Worm (Caenorhabditis elegans) whole organism, late embryonic: Measurements from ENCODE around the gene chil-6.

Experiments
- C38D4.7 ChIP-seq: fragments of 200-800 bp; sonication (Bioruptor generic); optimal IDR thresholded peaks from 2 replicates; lab custom pipeline; 2018; ENCODE audit warnings: mild to moderate bottlenecking, missing genetic modification characterization, moderate library complexity, missing compliant biosample characterization
- K02D7.2 ChIP-seq: sonication (generic microtip); optimal IDR thresholded peaks from 2 replicates; lab custom pipeline; 2017; ENCODE audit warnings: mild to moderate bottlenecking, missing genetic modification characterization, missing compliant biosample characterization
- Y22D7AL.16 ChIP-seq: sonication (generic microtip); optimal IDR thresholded peaks from 2 replicates; lab custom pipeline; 2016; ENCODE audit warnings: missing genetic modification characterization, missing compliant biosample characterization
- ceh-14 ChIP-seq: sonication (generic microtip); optimal IDR thresholded peaks from 2 replicates; lab custom pipeline; 2016; ENCODE audit warnings: missing genotype, missing genetic modification characterization, missing compliant biosample characterization
- ceh-18 ChIP-seq: sonication (generic microtip); optimal IDR thresholded peaks from 2 replicates; lab custom pipeline; 2016; ENCODE audit warnings: missing genetic modification characterization, missing compliant biosample characterization
- ceh-2 ChIP-seq: sonication (generic microtip); optimal IDR thresholded peaks from 2 replicates; lab custom pipeline; 2016; ENCODE audit warnings: missing genotype, missing genetic modification characterization, missing compliant biosample characterization
- ceh-22 ChIP-seq: sonication (generic microtip); optimal IDR thresholded peaks from 2 replicates; lab custom pipeline; 2017; ENCODE audit warnings: missing biosample characterization, missing genetic modification characterization
- ceh-24 ChIP-seq: sonication (generic microtip); optimal IDR thresholded peaks from 2 replicates; lab custom pipeline; 2016; ENCODE audit warnings: mild to moderate bottlenecking, missing genetic modification characterization, missing compliant biosample characterization
- ceh-30 ChIP-seq: fragments of 150-350 bp; optimal IDR thresholded peaks from 2 replicates; lab custom pipeline; 2014; ENCODE audit warnings: missing biosample characterization, missing genetic modification characterization
- ceh-31 ChIP-seq: sonication (generic microtip); optimal IDR thresholded peaks from 2 replicates; lab custom pipeline; 2016; ENCODE audit warnings: missing genetic modification characterization, missing compliant biosample characterization
- ceh-34 ChIP-seq: sonication (generic microtip); optimal IDR thresholded peaks from 2 replicates; lab custom pipeline; 2016; ENCODE audit warnings: mild to moderate bottlenecking, missing genetic modification characterization, missing compliant biosample characterization
- ceh-48 ChIP-seq: sonication (generic microtip); optimal IDR thresholded peaks from 2 replicates; lab custom pipeline; 2016; ENCODE audit warnings: missing genetic modification characterization, inconsistent platforms, missing compliant biosample characterization
- ceh-6 ChIP-seq: fragments of 200-800 bp; sonication (Bioruptor generic); optimal IDR thresholded peaks from 2 replicates; lab custom pipeline; 2018; ENCODE audit warnings: mild to moderate bottlenecking, missing genetic modification characterization, missing compliant biosample characterization
- ceh-9 ChIP-seq: sonication (generic microtip); optimal IDR thresholded peaks from 2 replicates; lab custom pipeline; 2016; ENCODE audit warnings: mild to moderate bottlenecking, missing genetic modification characterization, inconsistent platforms, missing compliant biosample characterization
- dmd-4 ChIP-seq: sonication (generic microtip); optimal IDR thresholded peaks from 2 replicates; lab custom pipeline; 2016; ENCODE audit warnings: borderline replicate concordance, missing genetic modification characterization, missing compliant biosample characterization
- elt-2 ChIP-seq: sonication (generic microtip); optimal IDR thresholded peaks from 2 replicates; lab custom pipeline; 2016; ENCODE audit warnings: missing genetic modification reagents, missing genetic modification characterization, missing compliant biosample characterization
- elt-4 ChIP-seq: sonication (generic microtip); optimal IDR thresholded peaks from 2 replicates; lab custom pipeline; 2016; ENCODE audit warnings: missing genetic modification characterization, missing compliant biosample characterization
- ets-4 ChIP-seq: sonication (generic microtip); optimal IDR thresholded peaks from 2 replicates; lab custom pipeline; 2016; ENCODE audit warnings: missing genetic modification characterization, missing compliant biosample characterization
- eyg-1 ChIP-seq: sonication (generic microtip); optimal IDR thresholded peaks from 2 replicates; lab custom pipeline; 2016; ENCODE audit warnings: missing genotype, missing genetic modification characterization, missing compliant biosample characterization
- fax-1 ChIP-seq: sonication (generic microtip); optimal IDR thresholded peaks from 2 replicates; lab custom pipeline; 2016; ENCODE audit warnings: missing genotype, missing genetic modification characterization, missing compliant biosample characterization
- fkh-10 ChIP-seq: fragments of 150-350 bp; optimal IDR thresholded peaks from 2 replicates; lab custom pipeline; 2014; ENCODE audit warnings: missing biosample characterization, missing genetic modification reagents, missing genetic modification characterization
- fkh-6 ChIP-seq: sonication (generic microtip); optimal IDR thresholded peaks from 2 replicates; lab custom pipeline; 2016; ENCODE audit warnings: missing genetic modification characterization, missing compliant biosample characterization
- hlh-15 ChIP-seq: sonication (generic microtip); optimal IDR thresholded peaks from 2 replicates; lab custom pipeline; 2016; ENCODE audit warnings: missing genetic modification characterization, missing compliant biosample characterization
- hlh-8 ChIP-seq: sonication (generic microtip); optimal IDR thresholded peaks from 2 replicates; lab custom pipeline; 2016; ENCODE audit warnings: missing genotype, missing genetic modification characterization, missing compliant biosample characterization
- lin-11 ChIP-seq: fragments of 200-800 bp; sonication (Bioruptor generic); optimal IDR thresholded peaks from 2 replicates; lab custom pipeline; 2018; ENCODE audit warnings: mild to moderate bottlenecking, missing genetic modification characterization, missing compliant biosample characterization
- madf-2 ChIP-seq: sonication (generic microtip); optimal IDR thresholded peaks from 2 replicates; lab custom pipeline; 2017; ENCODE audit warnings: missing genetic modification characterization, missing compliant biosample characterization
- nhr-11 ChIP-seq: fragments of 150-350 bp; optimal IDR thresholded peaks from 2 replicates; lab custom pipeline; 2014; ENCODE audit warnings: missing biosample characterization, missing genetic modification characterization
- nhr-232 ChIP-seq: sonication (generic microtip); optimal IDR thresholded peaks from 2 replicates; lab custom pipeline; 2016; ENCODE audit warnings: missing genetic modification characterization, missing compliant biosample characterization
- odd-2 ChIP-seq: sonication (generic microtip); optimal IDR thresholded peaks from 2 replicates; lab custom pipeline; 2017; ENCODE audit warnings: antibody characterized with exemption, mild to moderate bottlenecking, missing genetic modification characterization, missing compliant biosample characterization
- pat-9 ChIP-seq: fragments of 200-800 bp; sonication (Bioruptor generic); optimal IDR thresholded peaks from 2 replicates; lab custom pipeline; 2018; ENCODE audit warnings: mild to moderate bottlenecking, missing genetic modification characterization, moderate library complexity, missing compliant biosample characterization
- pax-1 ChIP-seq: fragments of 150-350 bp; optimal IDR thresholded peaks from 2 replicates; lab custom pipeline; 2014; ENCODE audit warnings: missing biosample characterization, missing genetic modification characterization
- pha-2 ChIP-seq: sonication (generic microtip); optimal IDR thresholded peaks from 2 replicates; lab custom pipeline; 2017; ENCODE audit warnings: mild to moderate bottlenecking, missing genetic modification characterization, missing compliant biosample characterization
- pqm-1 ChIP-seq: sonication (generic microtip); optimal IDR thresholded peaks from 2 replicates; lab custom pipeline; 2016; ENCODE audit warnings: missing genetic modification characterization, missing compliant biosample characterization
- ref-2 ChIP-seq: sonication (generic microtip); optimal IDR thresholded peaks from 2 replicates; lab custom pipeline; 2016; ENCODE audit warnings: missing genetic modification characterization, missing compliant biosample characterization
- rnt-1 ChIP-seq: sonication (generic microtip); optimal IDR thresholded peaks from 2 replicates; lab custom pipeline; 2016; ENCODE audit warnings: missing genetic modification characterization, missing compliant biosample characterization
- sdc-2 ChIP-seq: sonication (generic microtip); optimal IDR thresholded peaks from 2 replicates; lab custom pipeline; 2016; ENCODE audit warnings: missing genotype, missing genetic modification characterization, missing compliant biosample characterization
- syd-9 ChIP-seq: sonication (generic microtip); optimal IDR thresholded peaks from 2 replicates; lab custom pipeline; 2016; ENCODE audit warnings: mild to moderate bottlenecking, missing genetic modification characterization, moderate library complexity, missing compliant biosample characterization
- tbx-2 ChIP-seq: sonication (generic microtip); optimal IDR thresholded peaks from 2 replicates; lab custom pipeline; 2016; ENCODE audit warnings: missing genetic modification characterization, missing compliant biosample characterization
- ttx-3 ChIP-seq: sonication (generic microtip); optimal IDR thresholded peaks from 2 replicates; lab custom pipeline; 2016; ENCODE audit warnings: missing genetic modification reagents, missing genetic modification characterization, missing compliant biosample characterization
- unc-42 ChIP-seq: sonication (generic microtip); optimal IDR thresholded peaks from 2 replicates; lab custom pipeline; 2016; ENCODE audit warnings: missing genotype, missing genetic modification characterization, missing compliant biosample characterization
- unc-86 ChIP-seq: sonication (generic microtip); optimal IDR thresholded peaks from 2 replicates; lab custom pipeline; 2016; ENCODE audit warnings: missing genetic modification characterization, missing compliant biosample characterization
- ztf-16 ChIP-seq: sonication (generic microtip); optimal IDR thresholded peaks from 2 replicates; lab custom pipeline; 2017; ENCODE audit warnings: missing genetic modification characterization, missing compliant biosample characterization

chil-6 gene

DNA sequence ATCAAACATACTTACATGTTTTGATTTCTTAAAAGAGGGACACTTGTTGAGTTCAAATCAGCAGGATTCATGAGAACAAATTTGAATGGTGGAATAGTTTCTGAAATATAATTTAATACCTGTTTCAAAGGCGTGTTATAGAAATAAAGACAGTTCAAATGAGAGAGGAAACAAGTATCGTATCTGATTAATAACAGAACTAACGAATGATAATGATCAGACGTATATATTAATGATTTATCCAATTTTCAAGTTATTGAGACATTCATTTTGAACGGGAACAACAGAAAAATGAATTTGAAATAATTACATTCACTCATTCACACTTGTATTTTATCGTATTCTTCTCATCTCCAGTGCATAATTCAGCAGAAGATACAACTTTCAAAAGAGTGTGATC, 2.1 kb downstream of the chil-6 start, which contains the start of gene chil-4:
Gene chil-4 (minus strand): TSS at position 101 of the 400 bp plus-strand sequence.
- TF ChIP-seq fkh-6 (tag; lab: Kevin White, UChicago) = no peak
- no peak for TF ChIP-seq ets-4 (tag; lab: Kevin White, UChicago)
- TF ChIP-seq hlh-15 (tag; lab: Kevin White, UChicago) = no peak
- no peak for TF ChIP-seq pax-1 (tag; lab: Kevin White, UChicago)
- TF ChIP-seq ceh-22 (tag; lab: Kevin White, UChicago) = no peak
- TF ChIP-seq, all 69 proteins: peak for 0

DNA sequence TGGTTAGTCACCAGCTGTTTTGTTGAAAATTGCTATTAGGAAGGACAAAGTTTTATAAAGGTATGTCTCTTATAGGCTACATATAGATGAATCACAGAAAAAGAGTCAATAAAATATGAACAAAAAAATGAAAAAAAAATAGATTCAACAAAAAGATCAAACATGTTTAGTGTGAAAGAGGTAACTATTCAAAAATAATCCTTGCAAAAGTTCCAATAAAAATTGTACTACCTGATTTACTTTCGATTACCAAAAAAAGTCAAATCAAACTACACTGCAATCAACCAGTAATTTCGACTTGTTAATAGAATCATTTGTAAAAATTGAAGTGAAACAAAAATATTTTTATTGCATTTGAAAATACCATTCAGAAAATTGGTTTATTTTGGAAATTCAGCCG, 6.7 kb downstream of the chil-6 start, which contains the start of gene ZK938.10:
Gene ZK938.10 (minus strand): TSS at position 101 of the 400 bp plus-strand sequence.
- no peak for TF ChIP-seq C38D4.7
- TF ChIP-seq rnt-1 = no peak
- no peak for TF ChIP-seq pqm-1 (tag; lab: Kevin White, UChicago)
- TF ChIP-seq elt-2 (tag; lab: Kevin White, UChicago) = no peak
- no peak for TF ChIP-seq hlh-15 (tag; lab: Kevin White, UChicago)
- no peak for TF ChIP-seq dmd-4
- TF ChIP-seq eyg-1 = no peak
- TF ChIP-seq unc-86 (tag; lab: Kevin White, UChicago) = no peak
- no peak for TF ChIP-seq nhr-232 (tag; lab: Kevin White, UChicago)
- no peak for TF ChIP-seq ceh-14 (tag; lab: Kevin White, UChicago)
- TF ChIP-seq Y22D7AL.16 (tag; lab: Kevin White, UChicago) = no peak
- no peak for TF ChIP-seq syd-9 (tag; lab: Kevin White, UChicago)

DNA sequence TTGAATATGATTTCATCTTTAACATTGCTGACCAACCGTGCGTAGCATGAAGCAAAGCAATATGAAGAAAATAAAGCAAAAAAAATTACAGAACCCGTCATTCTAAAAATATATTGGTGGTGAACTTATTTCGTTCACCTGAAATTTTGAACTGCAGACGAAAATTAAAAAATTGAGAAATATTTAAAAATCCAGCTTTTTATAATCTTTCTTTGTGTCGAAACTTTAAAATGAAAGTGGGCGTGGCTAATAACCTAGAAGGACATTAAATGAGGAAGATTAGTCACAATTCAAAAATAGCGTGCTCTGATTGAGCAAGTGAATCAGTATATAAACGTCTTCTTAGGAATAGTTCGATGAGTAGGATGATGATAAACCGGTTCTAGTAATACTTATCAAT, 8.2 kb downstream of the chil-6 start, which contains the start of gene old-2:
Gene old-2 (minus strand): TSS at position 101 of the 400 bp plus-strand sequence.
- TF ChIP-seq ceh-31 (tag; lab: Kevin White, UChicago) (no peak), unc-42 (tag; lab: Kevin White, UChicago) (no peak), fkh-10 (GFP tag; lab: Kevin White, UChicago) (no peak), pqm-1 (tag; lab: Kevin White, UChicago) (no peak), ceh-48 (tag; lab: Kevin White, UChicago) (no peak), madf-2 (tag; lab: Kevin White, UChicago) (no peak), ceh-6 (GFP tag; lab: Kevin White, UChicago) (no peak), hlh-8 (tag; lab: Kevin White, UChicago) (no peak)

DNA sequence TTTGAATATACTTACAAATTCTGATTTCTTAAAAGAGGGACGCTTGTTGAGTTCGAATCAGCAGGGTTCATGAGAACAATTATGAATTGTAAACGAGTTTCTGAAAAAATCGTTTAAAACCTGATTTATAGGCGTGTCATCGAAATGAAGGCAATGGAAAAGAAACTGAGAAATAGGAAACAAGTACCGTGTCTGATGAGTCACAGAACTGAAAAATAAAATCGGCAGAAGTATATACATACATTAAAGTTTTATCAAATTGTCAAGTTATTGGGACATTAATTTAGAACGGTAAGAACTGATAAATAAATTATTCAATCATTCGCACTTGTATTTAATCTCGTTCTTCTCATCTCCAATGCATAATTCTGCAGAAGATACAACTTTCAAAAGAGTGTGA, 12.5 kb downstream of the chil-6 start, which contains the start of gene chil-9:
Gene chil-9 (minus strand): TSS at position 101 of the 400 bp plus-strand sequence.
- TF ChIP-seq ztf-16 (no peak), ceh-48 (tag; lab: Kevin White, UChicago) (no peak), ceh-9 (no peak), ceh-2 (tag; lab: Kevin White, UChicago) (no peak), ref-2 (tag; lab: Kevin White, UChicago) (no peak), rnt-1 (no peak), unc-42 (tag; lab: Kevin White, UChicago) (no peak), ttx-3 (tag; lab: Kevin White, UChicago) (no peak), fkh-6 (tag; lab: Kevin White, UChicago) (no peak), tbx-2 (tag; lab: Kevin White, UChicago) (no peak), madf-2 (tag; lab: Kevin White, UChicago) (no peak), eyg-1 (no peak), lin-11 (tag; lab: Kevin White, UChicago) (no peak), nhr-232 (tag; lab: Kevin White, UChicago) (no peak)

DNA sequence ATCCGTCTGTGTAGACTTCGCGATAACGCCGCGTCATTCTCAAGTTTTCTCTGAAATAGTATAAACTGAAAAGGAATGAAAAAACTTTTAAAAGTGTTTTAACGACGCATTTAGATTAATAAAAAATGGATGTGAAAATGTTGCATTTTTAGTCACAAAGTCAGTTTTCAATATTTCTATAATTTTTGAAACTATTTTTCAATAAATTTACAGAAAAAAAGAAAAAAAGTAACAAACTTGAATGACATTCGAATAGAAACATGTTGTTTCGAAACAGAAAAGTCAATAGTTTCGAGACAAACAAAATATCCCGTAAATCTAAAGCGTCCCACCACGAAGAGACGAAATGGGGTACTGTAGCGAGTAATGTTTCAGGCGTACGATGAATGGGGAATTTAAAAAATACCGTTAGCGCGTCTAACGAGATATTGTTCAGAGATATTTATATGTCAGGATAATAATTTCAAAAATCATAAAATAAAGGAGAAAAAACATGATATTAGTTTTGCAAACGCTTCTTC, 15.6 kb downstream of the chil-6 start, which contains the start of gene rnh-1.2:
Gene rnh-1.2 (minus strand): TSS at position 51 of the 521 bp plus-strand sequence.
- TF ChIP-seq odd-2 (tag; lab: Kevin White, UChicago) = no peak
- no peak for TF ChIP-seq ceh-24 (tag; lab: Kevin White, UChicago)
- no peak for TF ChIP-seq nhr-11 (tag; lab: Kevin White, UChicago)
- TF ChIP-seq ceh-22 (tag; lab: Kevin White, UChicago) = no peak
- no peak for TF ChIP-seq pat-9 (tag; lab: Kevin White, UChicago)
- no peak for TF ChIP-seq tbx-2 (tag; lab: Kevin White, UChicago)
- TF ChIP-seq ref-2 (tag; lab: Kevin White, UChicago) = no peak
- no peak for TF ChIP-seq ceh-2 (tag; lab: Kevin White, UChicago)
- no peak for TF ChIP-seq pha-2 (tag; lab: Kevin White, UChicago)
- TF ChIP-seq madf-2 (tag; lab: Kevin White, UChicago) = no peak
- no peak for TF ChIP-seq sdc-2 (tag; lab: Kevin White, UChicago)
- TF ChIP-seq ceh-30 (tag; lab: Kevin White, UChicago) = no peak
- TF ChIP-seq ceh-34 (tag; lab: Kevin White, UChicago) = no peak
- no peak for TF ChIP-seq ceh-31 (tag; lab: Kevin White, UChicago)
- TF ChIP-seq ceh-18 (tag; lab: Kevin White, UChicago) = no peak
- TF ChIP-seq pax-1 (tag; lab: Kevin White, UChicago) = no peak
- TF ChIP-seq fax-1 (tag; lab: Kevin White, UChicago) = no peak
- TF ChIP-seq elt-4 = no peak
- TF ChIP-seq K02D7.2 = no peak
